Fruit fly (Drosophila melanogaster) whole organism, embryonic: ENCODE measurements around the gene Dhpr.

ENCODE experiments used
- Asciz ChIP-seq: fragments of 200-800 bp; sonication (Bioruptor generic); optimal IDR thresholded peaks from 2 replicates; lab custom pipeline; 2017; ENCODE audit warnings: missing biosample characterization, mild to moderate bottlenecking, missing genetic modification characterization, missing genetic modification reagents
- Awh ChIP-seq: fragments of 200-800 bp; sonication (Bioruptor generic); IDR thresholded peaks from 2 replicates; pipeline ENCODE4, ENCODE4 v1.3.6; 2022; ENCODE audit warnings: missing biosample characterization, missing genetic modification characterization
- B-H1 ChIP-seq: fragments of 200-800 bp; sonication (Bioruptor generic); IDR thresholded peaks from 3 replicates; pipeline ENCODE4 v1.3.6; 2022; ENCODE audit warnings: missing biosample characterization, missing genetic modification characterization
- CG10321 ChIP-seq: fragments of 200-800 bp; sonication (Bioruptor generic); IDR thresholded peaks from 2 replicates; pipeline ENCODE4 v1.3.6; 2022; ENCODE audit warnings: missing biosample characterization, missing genetic modification characterization
- CG13775 ChIP-seq: fragments of 200-800 bp; sonication (Bioruptor generic); optimal IDR thresholded peaks from 3 replicates; lab custom pipeline; 2017; ENCODE audit warnings: missing biosample characterization, mild to moderate bottlenecking, missing genetic modification characterization
- CG14667 ChIP-seq: fragments of 200-800 bp; sonication (Bioruptor generic); IDR thresholded peaks from 2 replicates; pipeline ENCODE4 v1.3.6; 2022; ENCODE audit warnings: missing biosample characterization, missing genetic modification characterization
- CG15073 ChIP-seq: fragments of 200-800 bp; sonication (Bioruptor generic); optimal IDR thresholded peaks from 2 replicates; lab custom pipeline; 2016; ENCODE audit warnings: missing biosample characterization, missing genetic modification characterization
- CG15514 ChIP-seq: fragments of 200-800 bp; sonication (Bioruptor generic); optimal IDR thresholded peaks from 3 replicates; lab custom pipeline; 2017; ENCODE audit warnings: missing biosample characterization, missing genetic modification characterization, mild to moderate bottlenecking, moderate library complexity, missing genetic modification reagents
- CG30431 ChIP-seq: fragments of 200-800 bp; sonication (Bioruptor generic); optimal IDR thresholded peaks from 2 replicates; lab custom pipeline; 2017; ENCODE audit warnings: missing biosample characterization, missing genetic modification characterization
- CG34376 ChIP-seq: fragments of 200-800 bp; sonication (Bioruptor generic); optimal IDR thresholded peaks from 2 replicates; lab custom pipeline; 2018; ENCODE audit warnings: missing biosample characterization, mild to moderate bottlenecking, missing genetic modification characterization
- CG4424 ChIP-seq: fragments of 200-800 bp; sonication (Bioruptor generic); optimal IDR thresholded peaks from 3 replicates; lab custom pipeline; 2016; ENCODE audit warnings: missing biosample characterization, missing genetic modification characterization
- CG7271 ChIP-seq: fragments of 200-800 bp; sonication (Bioruptor generic); optimal IDR thresholded peaks from 2 replicates; lab custom pipeline; 2018; ENCODE audit warnings: missing biosample characterization, mild to moderate bottlenecking, missing genetic modification characterization, moderate library complexity
- CG7357 ChIP-seq: fragments of 200-800 bp; sonication (Bioruptor generic); IDR thresholded peaks from 3 replicates; pipeline ENCODE4 v1.3.6; 2022; ENCODE audit warnings: missing biosample characterization, missing genetic modification characterization
- CG9797 ChIP-seq: fragments of 200-800 bp; sonication (Bioruptor generic); optimal IDR thresholded peaks from 3 replicates; lab custom pipeline; 2018; ENCODE audit warnings: missing biosample characterization, mild to moderate bottlenecking, missing genetic modification characterization
- CHES-1-like ChIP-seq: fragments of 200-800 bp; sonication (Bioruptor generic); optimal IDR thresholded peaks from 2 replicates; lab custom pipeline; 2016; ENCODE audit warnings: missing biosample characterization, missing genetic modification characterization
- Doc2 ChIP-seq: fragments of 200-800 bp; sonication (Bioruptor generic); IDR thresholded peaks from 2 replicates; pipeline ENCODE4 v1.3.6; 2022; ENCODE audit warnings: missing biosample characterization, missing genetic modification characterization
- Fer2 ChIP-seq: fragments of 200-800 bp; sonication (Bioruptor generic); optimal IDR thresholded peaks from 2 replicates; lab custom pipeline; 2018; ENCODE audit warnings: missing biosample characterization, mild to moderate bottlenecking, missing genetic modification characterization, moderate library complexity
- GATAe ChIP-seq: fragments of 200-800 bp; sonication (Bioruptor generic); conservative IDR thresholded peaks from 2 replicates; pipeline ENCODE4 v1.3.6; 2022; ENCODE audit warnings: missing biosample characterization, missing genetic modification characterization
- HLH54F ChIP-seq: fragments of 200-800 bp; sonication (Bioruptor generic); optimal IDR thresholded peaks from 3 replicates; lab custom pipeline; 2016; ENCODE audit warnings: missing biosample characterization, missing genetic modification characterization
- HLHmδ ChIP-seq: fragments of 200-800 bp; sonication (Bioruptor generic); optimal IDR thresholded peaks from 2 replicates; lab custom pipeline; 2018; ENCODE audit warnings: missing biosample characterization, mild to moderate bottlenecking, missing genetic modification characterization, moderate library complexity
- HmgD ChIP-seq: fragments of 200-800 bp; sonication (Bioruptor generic); optimal IDR thresholded peaks from 3 replicates; lab custom pipeline; 2016; ENCODE audit warnings: missing biosample characterization, missing genetic modification characterization
- Hsf ChIP-seq: fragments of 200-800 bp; sonication (Bioruptor generic); optimal IDR thresholded peaks from 3 replicates; lab custom pipeline; 2016; ENCODE audit warnings: missing biosample characterization, missing genetic modification characterization
- MESR4 ChIP-seq: fragments of 200-800 bp; sonication (Bioruptor generic); optimal IDR thresholded peaks from 2 replicates; lab custom pipeline; 2018; ENCODE audit warnings: missing biosample characterization, mild to moderate bottlenecking, missing genetic modification characterization, moderate library complexity
- Myb ChIP-seq: fragments of 200-800 bp; sonication (Bioruptor generic); optimal IDR thresholded peaks from 2 replicates; lab custom pipeline; 2016; ENCODE audit warnings: missing biosample characterization, missing genetic modification characterization
- NFAT ChIP-seq: fragments of 200-800 bp; sonication (Bioruptor generic); IDR thresholded peaks from 2 replicates; pipeline ENCODE4 v1.3.6; 2022; ENCODE audit warnings: missing biosample characterization, missing genetic modification characterization
- Nf-YC ChIP-seq: fragments of 200-800 bp; optimal IDR thresholded peaks from 3 replicates; lab custom pipeline; 2019; ENCODE audit warnings: missing biosample characterization, mild to moderate bottlenecking, missing genetic modification characterization, moderate library complexity
- Rfx ChIP-seq: fragments of 200-800 bp; sonication (Bioruptor generic); IDR thresholded peaks from 2 replicates; pipeline ENCODE4 v1.3.6; 2022; ENCODE audit warnings: missing biosample characterization, missing genetic modification characterization
- Sry-δ ChIP-seq: fragments of 200-800 bp; sonication (Bioruptor generic); optimal IDR thresholded peaks from 2 replicates; lab custom pipeline; 2016; ENCODE audit warnings: missing biosample characterization, missing genetic modification characterization
- Xbp1 ChIP-seq: fragments of 200-800 bp; sonication (Bioruptor generic); optimal IDR thresholded peaks from 3 replicates; lab custom pipeline; 2016; ENCODE audit warnings: missing biosample characterization, mild to moderate bottlenecking, missing genetic modification characterization
- al ChIP-seq: fragments of 200-800 bp; sonication (Bioruptor generic); IDR thresholded peaks from 2 replicates; pipeline ENCODE4 v1.3.6; 2022; ENCODE audit warnings: missing biosample characterization, missing genetic modification characterization
- bowl ChIP-seq: fragments of 200-800 bp; sonication (Bioruptor generic); IDR thresholded peaks from 2 replicates; pipeline ENCODE4 v1.3.6; 2022; ENCODE audit warnings: missing biosample characterization, missing genetic modification characterization
- cas ChIP-seq: fragments of 200-800 bp; sonication (Bioruptor generic); IDR thresholded peaks from 2 replicates; pipeline ENCODE4 v1.3.6; 2022; ENCODE audit warnings: missing biosample characterization, missing genetic modification characterization
- cato ChIP-seq: fragments of 200-800 bp; sonication (Bioruptor generic); optimal IDR thresholded peaks from 2 replicates; lab custom pipeline; 2016; ENCODE audit warnings: missing biosample characterization, missing genetic modification characterization, borderline replicate concordance
- chinmo ChIP-seq: fragments of 200-800 bp; sonication (Bioruptor generic); IDR thresholded peaks from 4 replicates; pipeline ENCODE4 v1.3.6; 2022; ENCODE audit warnings: missing biosample characterization, missing genetic modification characterization; ENCODE audit not compliant: partially characterized antibody
- fd64A ChIP-seq: fragments of 200-800 bp; sonication (Bioruptor generic); optimal IDR thresholded peaks from 3 replicates; lab custom pipeline; 2018; ENCODE audit warnings: missing biosample characterization, mild to moderate bottlenecking, missing genetic modification characterization
- inv ChIP-seq: fragments of 200-800 bp; sonication (Bioruptor generic); IDR thresholded peaks from 2 replicates; pipeline ENCODE4 v1.3.6; 2022; ENCODE audit warnings: missing biosample characterization, missing genetic modification characterization; ENCODE audit not compliant: partially characterized antibody
- jumu ChIP-seq: fragments of 200-800 bp; sonication (Bioruptor generic); optimal IDR thresholded peaks from 3 replicates; lab custom pipeline; 2016; ENCODE audit warnings: missing biosample characterization, missing genetic modification characterization
- lilli ChIP-seq: fragments of 200-800 bp; sonication (Bioruptor generic); optimal IDR thresholded peaks from 3 replicates; lab custom pipeline; 2016; ENCODE audit warnings: missing biosample characterization, missing genetic modification characterization
- maf-S ChIP-seq: fragments of 200-800 bp; sonication (Bioruptor generic); optimal IDR thresholded peaks from 2 replicates; lab custom pipeline; 2016; ENCODE audit warnings: missing biosample characterization, missing genetic modification characterization
- onecut ChIP-seq: fragments of 200-800 bp; sonication (Bioruptor generic); IDR thresholded peaks from 2 replicates; pipeline ENCODE4 v1.3.6; 2022; ENCODE audit warnings: missing biosample characterization, missing genetic modification characterization
- peb ChIP-seq: fragments of 200-800 bp; sonication (Bioruptor generic); IDR thresholded peaks from 2 replicates; pipeline ENCODE4 v1.3.6; 2022; ENCODE audit warnings: missing biosample characterization, missing genetic modification characterization
- phol ChIP-seq: fragments of 200-800 bp; sonication (Bioruptor generic); optimal IDR thresholded peaks from 3 replicates; lab custom pipeline; 2018; ENCODE audit warnings: missing biosample characterization, mild to moderate bottlenecking, missing genetic modification characterization, moderate library complexity
- psq ChIP-seq: fragments of 200-800 bp; sonication (Bioruptor generic); optimal IDR thresholded peaks from 2 replicates; lab custom pipeline; 2017; ENCODE audit warnings: missing biosample characterization, missing genetic modification characterization
- ranshi ChIP-seq: fragments of 200-800 bp; sonication (Bioruptor generic); IDR thresholded peaks from 2 replicates; pipeline ENCODE4 v1.3.6; 2022; ENCODE audit warnings: missing biosample characterization, missing genetic modification characterization
- ro ChIP-seq: fragments of 200-800 bp; sonication (Bioruptor generic); IDR thresholded peaks from 2 replicates; pipeline ENCODE4 v1.3.6; 2022; ENCODE audit warnings: missing biosample characterization, missing genetic modification characterization
- sr ChIP-seq: fragments of 200-800 bp; sonication (Bioruptor generic); IDR thresholded peaks from 3 replicates; pipeline ENCODE4 v1.3.6; 2022; ENCODE audit warnings: missing biosample characterization, missing genetic modification characterization
- stc ChIP-seq: fragments of 200-800 bp; sonication (Bioruptor generic); IDR thresholded peaks from 2 replicates; pipeline ENCODE4 v1.3.6; 2022; ENCODE audit warnings: missing biosample characterization, missing genetic modification characterization

Gene Dhpr

dm6 chr3L:9127690-9128458, 6.5 kb upstream of the Dhpr start (continued):
- TF ChIP-seq CG4424 (GFP tag; lab: Kevin White, UChicago) (peak; percentile 72), Rfx (GFP tag; lab: Robert Waterston, UW) (peak; percentile 39; the same call in 1 of the 2 replicates), inv (GFP tag; lab: Robert Waterston, UW) (no peak), HmgD (GFP tag; lab: Kevin White, UChicago) (no peak), lilli (GFP tag; lab: Kevin White, UChicago) (peak; percentile 66), B-H1 (GFP tag; lab: Robert Waterston, UW) (no peak), MESR4 (GFP tag; lab: Kevin White, UChicago) (no peak)
- TF ChIP-seq, all 482 proteins: peak for 221

dm6 chr3L:9128700-9129582, 5.4 kb upstream of the Dhpr start:
- TF ChIP-seq maf-S (GFP tag; lab: Kevin White, UChicago) (no peak), jumu (GFP tag; lab: Kevin White, UChicago) (no peak), CG15514 (no peak), peb (GFP tag; lab: Robert Waterston, UW) (no peak), stc (GFP tag; lab: Robert Waterston, UW) (no peak), cato (peak; percentile 42), Nf-YC (tag; lab: Kevin White, UChicago) (peak; percentile 34), CG9797 (GFP tag; lab: Kevin White, UChicago) (no peak), sr (GFP tag; lab: Robert Waterston, UW) (no peak), NFAT (no peak), ranshi (GFP tag; lab: Robert Waterston, UW) (0 out of 2 replicates have a peak, but pooled peaks have one; percentile 4), Awh (GFP tag; lab: Robert Waterston, UW) (no peak), chinmo (GFP tag; lab: Robert Waterston, UW) (peak; percentile 95), Sry-δ (GFP tag; lab: Kevin White, UChicago) (no peak), CG34376 (GFP tag; lab: Kevin White, UChicago) (no peak), CG10321 (GFP tag; lab: Robert Waterston, UW) (peak; percentile 60; the same call in 1 of the 2 replicates), Doc2 (GFP tag; lab: Robert Waterston, UW) (no peak), Asciz (GFP tag; lab: Kevin White, UChicago) (peak; percentile 62), CG7271 (tag; lab: Kevin White, UChicago) (no peak), Fer2 (tag; lab: Kevin White, UChicago) (no peak), ro (GFP tag; lab: Robert Waterston, UW) (no peak), CG30431 (GFP tag; lab: Kevin White, UChicago) (peak; percentile 55), cas (no peak), HLHmδ (GFP tag; lab: Kevin White, UChicago) (no peak), psq (peak; percentile 38), CG7357 (GFP tag; lab: Robert Waterston, UW) (no peak), HLH54F (GFP tag; lab: Kevin White, UChicago) (no peak), bowl (no peak), Hsf (peak; percentile 41), CHES-1-like (no peak), Myb (GFP tag; lab: Kevin White, UChicago) (no peak), Xbp1 (GFP tag; lab: Kevin White, UChicago) (peak; percentile 70), al (no peak), CG13775 (GFP tag; lab: Kevin White, UChicago) (peak; percentile 68), CG15073 (GFP tag; lab: Kevin White, UChicago) (no peak), CG14667 (GFP tag; lab: Robert Waterston, UW) (no peak), phol (peak; percentile 83), fd64A (GFP tag; lab: Kevin White, UChicago) (no peak), GATAe (GFP tag; lab: Robert Waterston, UW) (no peak), onecut (GFP tag; lab: Robert Waterston, UW) (no peak)
